Worm (Caenorhabditis elegans) whole organism, early embryonic: ENCODE data around the gene pdl-1.

Experiments used
- B0310.2 ChIP-seq: sonication (generic microtip); optimal IDR thresholded peaks from 2 replicates; lab custom pipeline; 2016; ENCODE audit warnings: mild to moderate bottlenecking, missing genetic modification characterization, missing compliant biosample characterization
- F13C5.2 ChIP-seq: sonication (generic microtip); optimal IDR thresholded peaks from 2 replicates; lab custom pipeline; 2017; ENCODE audit warnings: mild to moderate bottlenecking, missing genetic modification characterization, inconsistent platforms, missing compliant biosample characterization
- aly-1 ChIP-seq: sonication (generic microtip); optimal IDR thresholded peaks from 2 replicates; lab custom pipeline; 2016; ENCODE audit warnings: missing genetic modification characterization, missing compliant biosample characterization
- ama-1 ChIP-seq: fragments of 150-350 bp; optimal IDR thresholded peaks from 2 replicates; lab custom pipeline; 2014
- ceh-13 ChIP-seq: fragments of 200-800 bp; sonication (Bioruptor generic); optimal IDR thresholded peaks from 2 replicates; lab custom pipeline; 2018; ENCODE audit warnings: mild to moderate bottlenecking, missing genetic modification characterization, missing compliant biosample characterization
- ceh-36 ChIP-seq: sonication (generic microtip); optimal IDR thresholded peaks from 2 replicates; lab custom pipeline; 2016; ENCODE audit warnings: missing genetic modification characterization, inconsistent platforms, missing compliant biosample characterization
- ets-7 ChIP-seq: sonication (generic microtip); optimal IDR thresholded peaks from 2 replicates; lab custom pipeline; 2016; ENCODE audit warnings: missing genotype, missing genetic modification characterization, missing compliant biosample characterization
- flt-1 ChIP-seq: fragments of 200-800 bp; sonication (Bioruptor generic); IDR thresholded peaks from 2 replicates; pipeline ENCODE4 v1.3.6; 2022; ENCODE audit warnings: missing genetic modification characterization, missing compliant biosample characterization
- hmbx-1 ChIP-seq: sonication (generic microtip); optimal IDR thresholded peaks from 2 replicates; lab custom pipeline; 2016; ENCODE audit warnings: mild to moderate bottlenecking, missing genetic modification characterization, missing compliant biosample characterization
- hmg-4 ChIP-seq: fragments of 200-800 bp; sonication (Bioruptor generic); optimal IDR thresholded peaks from 2 replicates; lab custom pipeline; 2018; ENCODE audit warnings: mild to moderate bottlenecking, missing genetic modification characterization, missing compliant biosample characterization
- hnd-1 ChIP-seq: sonication (generic microtip); optimal IDR thresholded peaks from 2 replicates; lab custom pipeline; 2016; ENCODE audit warnings: missing genetic modification characterization, missing compliant biosample characterization
- pes-1 ChIP-seq: fragments of 200-800 bp; sonication (Bioruptor generic); IDR thresholded peaks from 2 replicates; pipeline ENCODE4 v1.3.6; 2022; ENCODE audit warnings: missing genetic modification reagents, missing genetic modification characterization, missing compliant biosample characterization
- scrt-1 ChIP-seq: fragments of 200-800 bp; sonication (Bioruptor generic); IDR thresholded peaks from 2 replicates; pipeline ENCODE4 v1.3.6; 2022; ENCODE audit warnings: missing genetic modification characterization, missing compliant biosample characterization
- sea-1 ChIP-seq: fragments of 200-800 bp; sonication (Bioruptor generic); conservative IDR thresholded peaks from 2 replicates; pipeline ENCODE4 v1.3.6; 2022; ENCODE audit warnings: missing genetic modification characterization, missing compliant biosample characterization
- tbx-11 ChIP-seq: fragments of 200-800 bp; sonication (Bioruptor generic); IDR thresholded peaks from 2 replicates; pipeline ENCODE4 v1.3.6; 2022; ENCODE audit warnings: missing genetic modification characterization, missing compliant biosample characterization
- tbx-37 ChIP-seq: fragments of 200-800 bp; sonication (Bioruptor generic); conservative IDR thresholded peaks from 2 replicates; pipeline ENCODE4 v1.3.6; 2022; ENCODE audit warnings: missing genetic modification reagents, missing genetic modification characterization, missing compliant biosample characterization
- tra-4 ChIP-seq: sonication (generic microtip); optimal IDR thresholded peaks from 2 replicates; lab custom pipeline; 2017; ENCODE audit warnings: missing genetic modification characterization, missing compliant biosample characterization

The pdl-1 gene

ce11 chrII:7211280-7211679 is 27.7 kb downstream of the pdl-1 start, which contains the start of gene E04F6.8:
E04F6.8 (minus strand) TSS chrII:7211380.
- TF ChIP-seq F13C5.2 (tag; lab: Kevin White, UChicago) (no peak), ceh-36 (tag; lab: Kevin White, UChicago) (no peak), flt-1 (no peak), hmbx-1 (no peak), tra-4 (tag; lab: Kevin White, UChicago) (no peak), scrt-1 (GFP tag; lab: Robert Waterston, UW) (no peak), pes-1 (GFP tag; lab: Robert Waterston, UW) (no peak), aly-1 (tag; lab: Kevin White, UChicago) (no peak), hnd-1 (tag; lab: Kevin White, UChicago) (no peak), tbx-37 (GFP tag; lab: Robert Waterston, UW) (no peak), B0310.2 (tag; lab: Kevin White, UChicago) (no peak), hmg-4 (no peak), ets-7 (tag; lab: Kevin White, UChicago) (no peak), ama-1 (no peak), sea-1 (no peak)

ce11 chrII:7212059-7212458 is 28.5 kb downstream of the pdl-1 start, which contains the start of gene E04F6.9:
E04F6.9 (minus strand) TSS chrII:7212159.
- TF ChIP-seq aly-1 (tag; lab: Kevin White, UChicago): no peak
- TF ChIP-seq B0310.2 (tag; lab: Kevin White, UChicago): no peak
- TF ChIP-seq hnd-1 (tag; lab: Kevin White, UChicago): no peak
- no peak for TF ChIP-seq ceh-13 (GFP tag; lab: Kevin White, UChicago)
- TF ChIP-seq pes-1 (GFP tag; lab: Robert Waterston, UW): no peak
- no peak for TF ChIP-seq hmbx-1
- TF ChIP-seq flt-1: no peak
- no peak for TF ChIP-seq tbx-37 (GFP tag; lab: Robert Waterston, UW)
- TF ChIP-seq ama-1: no peak
- no peak for TF ChIP-seq scrt-1 (GFP tag; lab: Robert Waterston, UW)
- no peak for TF ChIP-seq F13C5.2 (tag; lab: Kevin White, UChicago)
- TF ChIP-seq ets-7 (tag; lab: Kevin White, UChicago): no peak
- no peak for TF ChIP-seq tbx-11 (GFP tag; lab: Robert Waterston, UW)
- no peak for TF ChIP-seq tra-4 (tag; lab: Kevin White, UChicago)
- TF ChIP-seq sea-1: no peak
- no peak for TF ChIP-seq hmg-4
- TF ChIP-seq ceh-36 (tag; lab: Kevin White, UChicago): no peak

- TF ChIP-seq aly-1 (tag; lab: Kevin White, UChicago): no peak
- no peak for TF ChIP-seq ceh-36 (tag; lab: Kevin White, UChicago)
Observed at ce11 chrII:7217047-7217446, 33.4 kb downstream of the pdl-1 start, which contains the start of gene E04F6.10. E04F6.10 (minus strand) TSS chrII:7217147.

DNA sequence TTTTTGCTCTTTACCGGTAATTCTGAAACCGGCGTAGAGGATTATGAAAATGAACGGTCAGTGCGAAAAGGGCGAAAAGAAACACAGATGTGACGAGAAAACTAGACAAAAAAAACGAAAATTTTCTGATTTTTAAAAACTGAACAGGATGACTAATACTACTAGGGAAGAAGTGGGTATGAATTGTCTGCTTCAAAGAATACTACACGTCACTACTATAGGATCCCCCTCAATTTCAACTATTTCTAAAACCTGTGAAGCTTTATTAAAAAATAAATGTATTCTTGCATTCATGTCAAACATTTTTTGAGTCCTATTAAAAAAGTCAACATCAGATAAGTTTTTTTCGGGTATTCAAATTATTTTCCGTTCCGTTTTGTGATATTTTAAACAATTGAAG is 40.5 kb downstream of the pdl-1 start:
- TF ChIP-seq aly-1 (tag; lab: Kevin White, UChicago): no peak
- no peak for TF ChIP-seq flt-1
- TF ChIP-seq tbx-11 (GFP tag; lab: Robert Waterston, UW): no peak
- no peak for TF ChIP-seq ceh-36 (tag; lab: Kevin White, UChicago)
- TF ChIP-seq hnd-1 (tag; lab: Kevin White, UChicago): no peak
- no peak for TF ChIP-seq B0310.2 (tag; lab: Kevin White, UChicago)
- no peak for TF ChIP-seq sea-1
- no peak for TF ChIP-seq ets-7 (tag; lab: Kevin White, UChicago)
- no peak for TF ChIP-seq hmg-4
- TF ChIP-seq ceh-13 (GFP tag; lab: Kevin White, UChicago): no peak
- no peak for TF ChIP-seq F13C5.2 (tag; lab: Kevin White, UChicago)
- TF ChIP-seq scrt-1 (GFP tag; lab: Robert Waterston, UW): no peak
- TF ChIP-seq pes-1 (GFP tag; lab: Robert Waterston, UW): no peak
- TF ChIP-seq ama-1: no peak
- TF ChIP-seq tbx-37 (GFP tag; lab: Robert Waterston, UW): no peak

ce11 chrII:7225864-7226522 is 42.4 kb downstream of the pdl-1 start, which contains the start of gene clh-3:
clh-3 (minus strand) TSS chrII:7225914.
- TF ChIP-seq ets-7 (tag; lab: Kevin White, UChicago) (no peak), tbx-11 (GFP tag; lab: Robert Waterston, UW) (no peak), flt-1 (no peak), tbx-37 (GFP tag; lab: Robert Waterston, UW) (no peak), ceh-36 (tag; lab: Kevin White, UChicago) (no peak), pes-1 (GFP tag; lab: Robert Waterston, UW) (no peak), hmbx-1 (no peak), hnd-1 (tag; lab: Kevin White, UChicago) (no peak), B0310.2 (tag; lab: Kevin White, UChicago) (no peak)

ce11 chrII:7228646-7229200 is 45.1 kb downstream of the pdl-1 start, which contains the start of gene F32A5.4:
F32A5.4 (plus strand) TSS chrII:7229150.
- TF ChIP-seq ceh-36 (tag; lab: Kevin White, UChicago): no peak
- TF ChIP-seq pes-1 (GFP tag; lab: Robert Waterston, UW): no peak
- TF ChIP-seq flt-1: no peak
- no peak for TF ChIP-seq tbx-37 (GFP tag; lab: Robert Waterston, UW)
- TF ChIP-seq tbx-11 (GFP tag; lab: Robert Waterston, UW): no peak
- no peak for TF ChIP-seq B0310.2 (tag; lab: Kevin White, UChicago)
- TF ChIP-seq hmg-4: no peak
- TF ChIP-seq sea-1: no peak
- no peak for TF ChIP-seq ama-1

ce11 chrII:7230684-7231083 is 47.1 kb downstream of the pdl-1 start:
- no peak for TF ChIP-seq tbx-37 (GFP tag; lab: Robert Waterston, UW)
- TF ChIP-seq aly-1 (tag; lab: Kevin White, UChicago): no peak
- TF ChIP-seq hmbx-1: no peak
- TF ChIP-seq scrt-1 (GFP tag; lab: Robert Waterston, UW): no peak
